Fruit fly (Drosophila melanogaster): Measurements from ENCODE around the gene CG11050.

Gene CG11050

dm6 chr2L:6611374-6612005 lies 679 bp downstream of the CG11050 start:
- TF ChIP-seq OdsH (GFP tag; optimal IDR thresholded peaks at IDR 0.05) (no peak), tai (GFP tag; optimal IDR thresholded peaks at IDR 0.05) (no peak), CG32264 (GFP tag; optimal IDR thresholded peaks at IDR 0.05) (no peak), CG9705 (GFP tag; optimal IDR thresholded peaks at IDR 0.05) (no peak), dmrt93B (GFP tag; optimal IDR thresholded peaks at IDR 0.05) (no peak), Rel (GFP tag; optimal IDR thresholded peaks at IDR 0.05) (no peak), Rel (tag; optimal IDR thresholded peaks at IDR 0.05) (no peak), Jra (GFP tag; optimal IDR thresholded peaks at IDR 0.05) (no peak), rgr (GFP tag; optimal IDR thresholded peaks at IDR 0.05) (no peak), jim (GFP tag; optimal IDR thresholded peaks at IDR 0.05) (no peak), dsf (GFP tag; optimal IDR thresholded peaks at IDR 0.05; ENCODE audit: borderline replicate concordance) (no peak)

- TF ChIP-seq usp (GFP tag; optimal IDR thresholded peaks at IDR 0.05) (no peak), lola (GFP tag; optimal IDR thresholded peaks at IDR 0.05) (no peak), CG9705 (GFP tag; optimal IDR thresholded peaks at IDR 0.05) (peak; percentile 100), Sp1 (GFP tag; optimal IDR thresholded peaks at IDR 0.05) (peak; percentile 100), woc (GFP tag; optimal IDR thresholded peaks at IDR 0.05) (peak; percentile 100), foxo (GFP tag; optimal IDR thresholded peaks at IDR 0.05) (peak; percentile 100), jim (GFP tag; optimal IDR thresholded peaks at IDR 0.05) (peak; percentile 84), Hnf4 (GFP tag; optimal IDR thresholded peaks at IDR 0.05) (peak; percentile 100), Dif (GFP tag; optimal IDR thresholded peaks at IDR 0.05; ENCODE audit: partially characterized antibody) (peak; percentile 69), fru (GFP tag; optimal IDR thresholded peaks at IDR 0.05) (peak; percentile 100), br (GFP tag; optimal IDR thresholded peaks at IDR 0.05) (peak; percentile 100), Dfd (GFP tag; optimal IDR thresholded peaks at IDR 0.05) (peak; percentile 99), Vsx2 (GFP tag; optimal IDR thresholded peaks at IDR 0.05; ENCODE audit: partially characterized antibody) (no peak), Jra (GFP tag; optimal IDR thresholded peaks at IDR 0.05) (peak; percentile 100), rgr (GFP tag; optimal IDR thresholded peaks at IDR 0.05) (peak; percentile 100), Abd-B (GFP tag; optimal IDR thresholded peaks at IDR 0.05) (no peak), Rel (GFP tag; optimal IDR thresholded peaks at IDR 0.05) (peak; percentile 100), Rel (tag; optimal IDR thresholded peaks at IDR 0.05) (peak; percentile 99), dsf (GFP tag; optimal IDR thresholded peaks at IDR 0.05; ENCODE audit: borderline replicate concordance) (peak; percentile 99), pan (optimal IDR thresholded peaks at IDR 0.05) (no peak), N (GFP tag; optimal IDR thresholded peaks at IDR 0.05) (no peak), tai (GFP tag; optimal IDR thresholded peaks at IDR 0.05) (peak; percentile 100), CrebA (GFP tag; optimal IDR thresholded peaks at IDR 0.05; ENCODE audit: borderline replicate concordance) (peak; percentile 99), h (GFP tag; optimal IDR thresholded peaks at IDR 0.05) (peak; percentile 100), GATAd (GFP tag; optimal IDR thresholded peaks at IDR 0.05) (peak; percentile 100), sv (GFP tag; optimal IDR thresholded peaks at IDR 0.05) (peak; percentile 100), ey (GFP tag; optimal IDR thresholded peaks at IDR 0.05) (peak; percentile 100), dmrt93B (GFP tag; optimal IDR thresholded peaks at IDR 0.05) (peak; percentile 100), CG32264 (GFP tag; optimal IDR thresholded peaks at IDR 0.05) (peak; percentile 100), OdsH (GFP tag; optimal IDR thresholded peaks at IDR 0.05) (peak; percentile 100), psq (GFP tag; optimal IDR thresholded peaks at IDR 0.05) (peak; percentile 100), HLH106 (tag; optimal IDR thresholded peaks at IDR 0.05) (peak; percentile 100), Hr78 (GFP tag; optimal IDR thresholded peaks at IDR 0.05) (no peak), Mio (GFP tag; optimal IDR thresholded peaks at IDR 0.05) (peak; percentile 98), brk (GFP tag; optimal IDR thresholded peaks at IDR 0.05) (peak; percentile 99), Hr83 (GFP tag; optimal IDR thresholded peaks at IDR 0.05; ENCODE audit: poor library complexity, severe bottlenecking) (peak; percentile 99), sage (GFP tag; optimal IDR thresholded peaks at IDR 0.05) (peak; percentile 100), dl (GFP tag; optimal IDR thresholded peaks at IDR 0.05; ENCODE audit: insufficient read depth in 1 of 2, partially characterized antibody in 2 of 2) (peak in 1 of 2 experiments; percentile 30), Myc (optimal IDR thresholded peaks at IDR 0.05) (peak; percentile 23)
Measured at dm6 chr2L:6612477-6613004, 1.7 kb downstream of the CG11050 start.

Measured in whole organism, wandering third instar larva.